Fruit fly (Drosophila melanogaster) whole organism, embryonic: ENCODE measurements around the gene CG14664.

ENCODE experiments used
- Abd-B ChIP-seq: fragments of 200-800 bp; sonication (Bioruptor generic); optimal IDR thresholded peaks from 2 replicates; lab custom pipeline; 2018; ENCODE audit warnings: missing biosample characterization, mild to moderate bottlenecking, missing genetic modification characterization, moderate library complexity
- Ada2b ChIP-seq: fragments of 200-800 bp; sonication (Bioruptor generic); IDR thresholded peaks from 2 replicates; pipeline ENCODE4 v1.3.6; 2022; ENCODE audit warnings: missing biosample characterization, missing genetic modification characterization
- Aef1 ChIP-seq: fragments of 200-800 bp; sonication (Bioruptor generic); IDR thresholded peaks from 3 replicates; pipeline ENCODE4 v1.3.6; 2022; ENCODE audit warnings: missing biosample characterization, missing genetic modification characterization
- Atf-2 ChIP-seq: fragments of 200-800 bp; sonication (Bioruptor generic); optimal IDR thresholded peaks from 2 replicates; lab custom pipeline; 2016; ENCODE audit warnings: missing biosample characterization, missing genetic modification characterization
- Bgb ChIP-seq: fragments of 200-800 bp; sonication (Bioruptor generic); IDR thresholded peaks from 2 replicates; pipeline ENCODE4 v1.3.6; 2022; ENCODE audit warnings: missing biosample characterization, missing genetic modification characterization; ENCODE audit not compliant: partially characterized antibody
- CG10366 ChIP-seq: fragments of 200-800 bp; sonication (Bioruptor generic); IDR thresholded peaks from 2 replicates; pipeline ENCODE4 v1.3.6; 2022; ENCODE audit warnings: missing biosample characterization, missing genetic modification characterization
- CG13424 ChIP-seq: fragments of 200-800 bp; sonication (Bioruptor generic); optimal IDR thresholded peaks from 2 replicates; lab custom pipeline; 2019; ENCODE audit warnings: missing biosample characterization, mild to moderate bottlenecking, missing genetic modification characterization, moderate library complexity
- CG15696 ChIP-seq: fragments of 200-800 bp; sonication (Bioruptor generic); optimal IDR thresholded peaks from 2 replicates; lab custom pipeline; 2019; ENCODE audit warnings: missing biosample characterization, mild to moderate bottlenecking, missing genetic modification characterization, moderate library complexity
- CG16813 ChIP-seq: fragments of 200-800 bp; sonication (Bioruptor generic); IDR thresholded peaks from 3 replicates; pipeline ENCODE4 v1.3.6; 2022; ENCODE audit warnings: missing biosample characterization, missing genetic modification characterization; ENCODE audit not compliant: partially characterized antibody
- CG17568 ChIP-seq: fragments of 200-800 bp; sonication (Bioruptor generic); optimal IDR thresholded peaks from 2 replicates; lab custom pipeline; 2018; ENCODE audit warnings: missing biosample characterization, mild to moderate bottlenecking, missing genetic modification characterization, moderate library complexity
- CG17612 ChIP-seq: fragments of 200-800 bp; sonication (Bioruptor generic); IDR thresholded peaks from 2 replicates; pipeline ENCODE4 v1.3.6; 2022; ENCODE audit warnings: missing biosample characterization, missing genetic modification characterization
- CG1832 ChIP-seq: fragments of 200-800 bp; sonication (Bioruptor generic); optimal IDR thresholded peaks from 2 replicates; lab custom pipeline; 2017; ENCODE audit warnings: missing biosample characterization, mild to moderate bottlenecking, missing genetic modification characterization, inconsistent platforms
- CG31388 ChIP-seq: fragments of 200-800 bp; sonication (Bioruptor generic); optimal IDR thresholded peaks from 2 replicates; lab custom pipeline; 2016; ENCODE audit warnings: missing biosample characterization, missing genetic modification characterization
- CG34224 ChIP-seq: fragments of 200-800 bp; sonication (Bioruptor generic); IDR thresholded peaks from 3 replicates; pipeline ENCODE4 v1.3.6; 2022; ENCODE audit warnings: missing biosample characterization, missing genetic modification characterization; ENCODE audit not compliant: partially characterized antibody
- CG4424 ChIP-seq: fragments of 200-800 bp; sonication (Bioruptor generic); optimal IDR thresholded peaks from 3 replicates; lab custom pipeline; 2016; ENCODE audit warnings: missing biosample characterization, missing genetic modification characterization
- CG6175 ChIP-seq: fragments of 200-800 bp; sonication (Bioruptor generic); IDR thresholded peaks from 3 replicates; pipeline ENCODE4 v1.3.6; 2022; ENCODE audit warnings: missing biosample characterization, missing genetic modification characterization
- CG6689 ChIP-seq: fragments of 200-800 bp; sonication (Bioruptor generic); IDR thresholded peaks from 2 replicates; pipeline ENCODE4 v1.3.6; 2022; ENCODE audit warnings: missing biosample characterization, missing genetic modification characterization
- CG6765 ChIP-seq: fragments of 200-800 bp; sonication (Bioruptor generic); optimal IDR thresholded peaks from 3 replicates; lab custom pipeline; 2017; ENCODE audit warnings: missing biosample characterization, mild to moderate bottlenecking, missing genetic modification characterization
- CG7745 ChIP-seq: fragments of 200-800 bp; sonication (Bioruptor generic); optimal IDR thresholded peaks from 2 replicates; lab custom pipeline; 2018; ENCODE audit warnings: missing biosample characterization, mild to moderate bottlenecking, missing genetic modification characterization, moderate library complexity
- CG9609 ChIP-seq: fragments of 200-800 bp; sonication (Bioruptor generic); optimal IDR thresholded peaks from 3 replicates; lab custom pipeline; 2016; ENCODE audit warnings: missing biosample characterization, missing genetic modification characterization
- CG9797 ChIP-seq: fragments of 200-800 bp; sonication (Bioruptor generic); optimal IDR thresholded peaks from 3 replicates; lab custom pipeline; 2018; ENCODE audit warnings: missing biosample characterization, mild to moderate bottlenecking, missing genetic modification characterization
- CG9932 ChIP-seq: fragments of 200-800 bp; sonication (Bioruptor generic); IDR thresholded peaks from 2 replicates; pipeline ENCODE4 v1.3.6; 2022; ENCODE audit warnings: missing biosample characterization, missing genetic modification characterization
- Eip74EF ChIP-seq, 2 experiments: fragments of 200-800 bp in 1 of 2; fragments of >200 bp in 1 of 2; sonication (Bioruptor generic) in 1 of 2; optimal IDR thresholded peaks; 2 replicates each; lab custom pipeline; 2017 to 2019; ENCODE audit warnings: missing biosample characterization in 2 of 2, missing genetic modification characterization in 2 of 2, mild to moderate bottlenecking in 1 of 2, moderate library complexity in 1 of 2
- Fer1 ChIP-seq: fragments of 200-800 bp; sonication (Bioruptor generic); optimal IDR thresholded peaks from 2 replicates; lab custom pipeline; 2017; ENCODE audit warnings: missing biosample characterization, mild to moderate bottlenecking, missing genetic modification characterization
- Fer2 ChIP-seq: fragments of 200-800 bp; sonication (Bioruptor generic); optimal IDR thresholded peaks from 2 replicates; lab custom pipeline; 2018; ENCODE audit warnings: missing biosample characterization, mild to moderate bottlenecking, missing genetic modification characterization, moderate library complexity
- Hmx ChIP-seq: fragments of 200-800 bp; sonication (Bioruptor generic); optimal IDR thresholded peaks from 2 replicates; lab custom pipeline; 2016; ENCODE audit warnings: missing biosample characterization, missing genetic modification characterization
- Hr39 ChIP-seq: fragments of >200 bp; optimal IDR thresholded peaks from 2 replicates; lab custom pipeline; 2017
- NC2β ChIP-seq: fragments of 200-800 bp; sonication (Bioruptor generic); optimal IDR thresholded peaks from 2 replicates; lab custom pipeline; 2016; ENCODE audit warnings: missing biosample characterization, missing genetic modification characterization
- NfI ChIP-seq: fragments of 200-800 bp; sonication (Bioruptor generic); optimal IDR thresholded peaks from 3 replicates; lab custom pipeline; 2018; ENCODE audit warnings: missing biosample characterization, mild to moderate bottlenecking, missing genetic modification characterization, moderate library complexity
- Pdp1 ChIP-seq, 2 experiments: fragments of 200-800 bp; sonication (Bioruptor generic); optimal IDR thresholded peaks; 3 replicates each; lab custom pipeline; 2016; ENCODE audit warnings: missing biosample characterization in 2 of 2, missing genetic modification characterization in 2 of 2, mild to moderate bottlenecking in 1 of 2, moderate library complexity in 1 of 2
- Scr ChIP-seq: fragments of 200-800 bp; sonication (Bioruptor generic); IDR thresholded peaks from 2 replicates; pipeline ENCODE4 v1.3.6; 2022; ENCODE audit warnings: missing biosample characterization, missing genetic modification characterization; ENCODE audit not compliant: partially characterized antibody
- Xbp1 ChIP-seq: fragments of 200-800 bp; sonication (Bioruptor generic); optimal IDR thresholded peaks from 3 replicates; lab custom pipeline; 2016; ENCODE audit warnings: missing biosample characterization, mild to moderate bottlenecking, missing genetic modification characterization
- ap ChIP-seq: fragments of 200-800 bp; sonication (Bioruptor generic); IDR thresholded peaks from 2 replicates; pipeline ENCODE4 v1.3.6; 2022; ENCODE audit warnings: missing biosample characterization, missing genetic modification characterization
- bab2 ChIP-seq: fragments of 200-800 bp; sonication (Bioruptor generic); optimal IDR thresholded peaks from 2 replicates; lab custom pipeline; 2016; ENCODE audit warnings: missing biosample characterization, missing genetic modification characterization
- bbx ChIP-seq: fragments of 200-800 bp; sonication (Bioruptor generic); IDR thresholded peaks from 2 replicates; pipeline ENCODE4 v1.3.6; 2022; ENCODE audit warnings: missing biosample characterization, missing genetic modification characterization; ENCODE audit not compliant: partially characterized antibody
- ci ChIP-seq: fragments of 200-800 bp; sonication (Bioruptor generic); IDR thresholded peaks from 3 replicates; pipeline ENCODE4 v1.3.6; 2022; ENCODE audit warnings: missing biosample characterization, missing genetic modification characterization
- ftz-f1 ChIP-seq: fragments of 200-800 bp; sonication (Bioruptor generic); optimal IDR thresholded peaks from 2 replicates; lab custom pipeline; 2016; ENCODE audit warnings: missing biosample characterization, missing genetic modification characterization
- kni ChIP-seq: fragments of 200-800 bp; sonication (Bioruptor generic); optimal IDR thresholded peaks from 3 replicates; lab custom pipeline; 2017; ENCODE audit warnings: mild to moderate bottlenecking, missing biosample characterization, missing genetic modification reagents, missing genetic modification characterization
- mld ChIP-seq: fragments of 200-800 bp; sonication (Bioruptor generic); IDR thresholded peaks from 3 replicates; pipeline ENCODE4 v1.3.6; 2022; ENCODE audit warnings: missing biosample characterization, missing genetic modification characterization; ENCODE audit not compliant: partially characterized antibody
- p53 ChIP-seq: fragments of 200-800 bp; sonication (Bioruptor generic); optimal IDR thresholded peaks from 2 replicates; lab custom pipeline; 2016; ENCODE audit warnings: missing biosample characterization, missing genetic modification characterization
- pros ChIP-seq: fragments of 200-800 bp; sonication (Bioruptor generic); optimal IDR thresholded peaks from 3 replicates; lab custom pipeline; 2019; ENCODE audit warnings: missing biosample characterization, mild to moderate bottlenecking, missing genetic modification characterization, moderate library complexity
- pzg ChIP-seq: fragments of 200-800 bp; sonication (Bioruptor generic); optimal IDR thresholded peaks from 3 replicates; lab custom pipeline; 2018; ENCODE audit warnings: missing biosample characterization, mild to moderate bottlenecking, missing genetic modification characterization, moderate library complexity
- sc ChIP-seq, 3 experiments: fragments of >200 bp in 2 of 3; fragments of 200-800 bp in 1 of 3; sonication (Bioruptor generic) in 1 of 3; optimal IDR thresholded peaks; 2 replicates in 2 of 3; 3 replicates in 1 of 3; lab custom pipeline; 2017; ENCODE audit warnings: mild to moderate bottlenecking in 1 of 3, missing biosample characterization in 1 of 3, missing genetic modification characterization in 1 of 3, missing genetic modification reagents in 1 of 3
- sd ChIP-seq: fragments of 200-800 bp; sonication (Bioruptor generic); optimal IDR thresholded peaks from 3 replicates; lab custom pipeline; 2018; ENCODE audit warnings: missing biosample characterization, mild to moderate bottlenecking, missing genetic modification characterization, moderate library complexity
- tgo ChIP-seq: fragments of 200-800 bp; sonication (Bioruptor generic); IDR thresholded peaks from 3 replicates; pipeline ENCODE4 v1.3.6; 2022; ENCODE audit warnings: missing biosample characterization, missing genetic modification characterization
- vnd ChIP-seq: fragments of 200-800 bp; sonication (Bioruptor generic); IDR thresholded peaks from 3 replicates; pipeline ENCODE4 v1.3.6; 2022; ENCODE audit warnings: missing biosample characterization, missing genetic modification characterization; ENCODE audit not compliant: partially characterized antibody
- yki ChIP-seq: fragments of >200 bp; optimal IDR thresholded peaks from 3 replicates; lab custom pipeline; 2018

The CG14664 gene

dm6 chr3R:5215334-5216307 lies 8.3 kb upstream of the CG14664 start (continued):
- TF ChIP-seq CG15696 (tag; lab: Kevin White, UChicago) (peak; percentile 100), p53 (GFP tag; lab: Kevin White, UChicago) (peak; percentile 98), mld (GFP tag; lab: Robert Waterston, UW) (no peak), bbx (GFP tag; lab: Robert Waterston, UW) (no peak), Abd-B (peak; percentile 33), CG9609 (GFP tag; lab: Kevin White, UChicago) (peak; percentile 97), NfI (GFP tag; lab: Kevin White, UChicago) (peak; percentile 74), CG17568 (peak; percentile 98), Atf-2 (GFP tag; lab: Kevin White, UChicago) (peak; percentile 98), Bgb (GFP tag; lab: Robert Waterston, UW) (no peak), sc (optimal IDR thresholded peaks at IDR 0.05; lab: Kevin White, UChicago) (no peak), sc (GFP tag; optimal IDR thresholded peaks at IDR 0.05; lab: Kevin White, UChicago) (peak; percentile 100), sd (peak; percentile 86), CG7745 (tag; lab: Kevin White, UChicago) (peak; percentile 98), CG6765 (GFP tag; lab: Kevin White, UChicago) (peak; percentile 56), CG6175 (GFP tag; lab: Robert Waterston, UW) (peak; percentile 67; the same call in 2 of the 3 replicates), CG34224 (GFP tag; lab: Robert Waterston, UW) (no peak), Pdp1 (GFP tag; optimal IDR thresholded peaks at IDR 0.05; lab: Kevin White, UChicago) (peak; percentile 92 to 97), Hmx (peak; percentile 24), Fer2 (tag; lab: Kevin White, UChicago) (peak; percentile 67), Fer1 (GFP tag; lab: Kevin White, UChicago) (peak; percentile 84), CG9932 (GFP tag; lab: Robert Waterston, UW) (peak; percentile 55), NC2β (GFP tag; lab: Kevin White, UChicago) (peak; percentile 99), CG31388 (GFP tag; lab: Kevin White, UChicago) (peak; percentile 96), CG6689 (GFP tag; lab: Robert Waterston, UW) (peak; percentile 94), Xbp1 (GFP tag; lab: Kevin White, UChicago) (peak; percentile 86), vnd (GFP tag; lab: Robert Waterston, UW) (no peak), tgo (GFP tag; lab: Robert Waterston, UW) (peak; percentile 82), Ada2b (GFP tag; lab: Robert Waterston, UW) (peak; percentile 82), ap (GFP tag; lab: Robert Waterston, UW) (peak; percentile 93), Scr (GFP tag; lab: Robert Waterston, UW) (no peak), CG10366 (GFP tag; lab: Robert Waterston, UW) (peak; percentile 88), bab2 (GFP tag; lab: Kevin White, UChicago) (peak; percentile 99), pzg (no peak), CG13424 (tag; lab: Kevin White, UChicago) (peak; percentile 87), CG9797 (GFP tag; lab: Kevin White, UChicago) (peak; percentile 77)

- TF ChIP-seq kni (GFP tag; lab: Kevin White, UChicago) (peak; percentile 11), ftz-f1 (GFP tag; lab: Kevin White, UChicago) (no peak), CG4424 (GFP tag; lab: Kevin White, UChicago) (peak; percentile 89), ci (GFP tag; lab: Robert Waterston, UW) (no peak), Eip74EF (GFP tag; optimal IDR thresholded peaks at IDR 0.05; lab: Kevin White, UChicago) (no peak), Hr39 (lab: Kevin White, UChicago) (peak; percentile 3), Aef1 (no peak), yki (no peak), CG1832 (peak; percentile 71), CG34224 (GFP tag; lab: Robert Waterston, UW) (peak; percentile 40; the same call in 1 of the 3 replicates), CG16813 (no peak), CG17612 (GFP tag; lab: Robert Waterston, UW) (no peak), pros (GFP tag; lab: Kevin White, UChicago) (peak; percentile 79)
Observed at dm6 chr3R:5216308-5216765, 7.6 kb upstream of the CG14664 start.
